Fruit fly (Drosophila melanogaster) whole organism, embryonic: ENCODE measurements around the gene CG11597.

Experiments used
- CG11085 ChIP-seq: fragments of 200-800 bp; sonication (Bioruptor generic); IDR thresholded peaks from 2 replicates; pipeline ENCODE4 v1.3.6; 2022; ENCODE audit warnings: missing biosample characterization, missing genetic modification characterization
- CG11247 ChIP-seq: fragments of 200-800 bp; sonication (Bioruptor generic); IDR thresholded peaks from 2 replicates; pipeline ENCODE4 v1.3.6; 2022; ENCODE audit warnings: missing biosample characterization, missing genetic modification characterization
- CG12942 ChIP-seq: fragments of 200-800 bp; sonication (Bioruptor generic); optimal IDR thresholded peaks from 3 replicates; lab custom pipeline; 2016; ENCODE audit warnings: missing biosample characterization, missing genetic modification characterization
- CG13894 ChIP-seq: fragments of 200-800 bp; sonication (Bioruptor generic); optimal IDR thresholded peaks from 3 replicates; lab custom pipeline; 2018; ENCODE audit warnings: missing biosample characterization, mild to moderate bottlenecking, missing genetic modification characterization, moderate library complexity
- CG1529 ChIP-seq: fragments of 200-800 bp; sonication (Bioruptor generic); optimal IDR thresholded peaks from 3 replicates; lab custom pipeline; 2018; ENCODE audit warnings: missing biosample characterization, missing genetic modification characterization
- CG1832 ChIP-seq: fragments of 200-800 bp; sonication (Bioruptor generic); optimal IDR thresholded peaks from 2 replicates; lab custom pipeline; 2017; ENCODE audit warnings: missing biosample characterization, mild to moderate bottlenecking, missing genetic modification characterization, inconsistent platforms
- CG2120 ChIP-seq: fragments of 200-800 bp; sonication (Bioruptor generic); optimal IDR thresholded peaks from 3 replicates; lab custom pipeline; 2016; ENCODE audit warnings: missing biosample characterization, missing genetic modification characterization
- CG2875 ChIP-seq: fragments of 200-800 bp; sonication (Bioruptor generic); optimal IDR thresholded peaks from 2 replicates; lab custom pipeline; 2017; ENCODE audit warnings: missing biosample characterization, mild to moderate bottlenecking, missing genetic modification characterization, missing genetic modification reagents
- CG31224 ChIP-seq: fragments of 200-800 bp; sonication (Bioruptor generic); IDR thresholded peaks from 2 replicates; pipeline ENCODE4 v1.3.6; 2022; ENCODE audit warnings: missing biosample characterization, missing genetic modification characterization
- CG31365 ChIP-seq: fragments of 200-800 bp; sonication (Bioruptor generic); optimal IDR thresholded peaks from 2 replicates; lab custom pipeline; 2018; ENCODE audit warnings: missing biosample characterization, mild to moderate bottlenecking, missing genetic modification characterization
- CG7357 ChIP-seq: fragments of 200-800 bp; sonication (Bioruptor generic); IDR thresholded peaks from 3 replicates; pipeline ENCODE4 v1.3.6; 2022; ENCODE audit warnings: missing biosample characterization, missing genetic modification characterization
- CG7928 ChIP-seq: fragments of 200-800 bp; sonication (Bioruptor generic); optimal IDR thresholded peaks from 2 replicates; lab custom pipeline; 2017; ENCODE audit warnings: missing biosample characterization, mild to moderate bottlenecking, missing genetic modification characterization
- CG9215 ChIP-seq: fragments of 200-800 bp; sonication (Bioruptor generic); IDR thresholded peaks from 2 replicates; pipeline ENCODE4 v1.3.6; 2022; ENCODE audit warnings: missing biosample characterization, missing genetic modification characterization
- CG9437 ChIP-seq: fragments of 200-800 bp; sonication (Bioruptor generic); optimal IDR thresholded peaks from 2 replicates; lab custom pipeline; 2018; ENCODE audit warnings: missing biosample characterization, mild to moderate bottlenecking, missing genetic modification characterization
- CG9932 ChIP-seq: fragments of 200-800 bp; sonication (Bioruptor generic); IDR thresholded peaks from 2 replicates; pipeline ENCODE4 v1.3.6; 2022; ENCODE audit warnings: missing biosample characterization, missing genetic modification characterization
- Dbx ChIP-seq: fragments of 200-800 bp; sonication (Bioruptor generic); IDR thresholded peaks from 3 replicates; pipeline ENCODE4 v1.3.6; 2022; ENCODE audit warnings: missing biosample characterization, missing genetic modification characterization
- Dip3 ChIP-seq: fragments of 200-800 bp; sonication (Bioruptor generic); optimal IDR thresholded peaks from 3 replicates; lab custom pipeline; 2016; ENCODE audit warnings: missing biosample characterization, missing genetic modification characterization
- Doc2 ChIP-seq: fragments of 200-800 bp; sonication (Bioruptor generic); IDR thresholded peaks from 2 replicates; pipeline ENCODE4 v1.3.6; 2022; ENCODE audit warnings: missing biosample characterization, missing genetic modification characterization
- MESR4 ChIP-seq: fragments of 200-800 bp; sonication (Bioruptor generic); optimal IDR thresholded peaks from 2 replicates; lab custom pipeline; 2018; ENCODE audit warnings: missing biosample characterization, mild to moderate bottlenecking, missing genetic modification characterization, moderate library complexity
- NK7.1 ChIP-seq: fragments of 200-800 bp; sonication (Bioruptor generic); optimal IDR thresholded peaks from 3 replicates; lab custom pipeline; 2016; ENCODE audit warnings: missing biosample characterization, missing genetic modification characterization
- Oli ChIP-seq: fragments of 200-800 bp; sonication (Bioruptor generic); optimal IDR thresholded peaks from 2 replicates; lab custom pipeline; 2018; ENCODE audit warnings: missing biosample characterization, mild to moderate bottlenecking, missing genetic modification characterization, moderate library complexity
- Sin3A ChIP-seq: fragments of >200 bp; optimal IDR thresholded peaks from 2 replicates; lab custom pipeline; 2018
- Ssrp ChIP-seq: fragments of 200-800 bp; sonication (Bioruptor generic); optimal IDR thresholded peaks from 2 replicates; lab custom pipeline; 2018; ENCODE audit warnings: missing biosample characterization, mild to moderate bottlenecking, missing genetic modification characterization, moderate library complexity
- Xbp1 ChIP-seq: fragments of 200-800 bp; sonication (Bioruptor generic); optimal IDR thresholded peaks from 3 replicates; lab custom pipeline; 2016; ENCODE audit warnings: missing biosample characterization, mild to moderate bottlenecking, missing genetic modification characterization
- YL-1 ChIP-seq: fragments of 200-800 bp; sonication (Bioruptor generic); optimal IDR thresholded peaks from 3 replicates; lab custom pipeline; 2017; ENCODE audit warnings: missing biosample characterization, mild to moderate bottlenecking, missing genetic modification characterization
- abd-A ChIP-seq: fragments of 200-800 bp; sonication (Bioruptor generic); optimal IDR thresholded peaks from 3 replicates; lab custom pipeline; 2019; ENCODE audit warnings: missing biosample characterization, mild to moderate bottlenecking, missing genetic modification characterization, moderate library complexity
- bbx ChIP-seq: fragments of 200-800 bp; sonication (Bioruptor generic); IDR thresholded peaks from 2 replicates; pipeline ENCODE4 v1.3.6; 2022; ENCODE audit warnings: missing biosample characterization, missing genetic modification characterization; ENCODE audit not compliant: partially characterized antibody
- br ChIP-seq: fragments of >200 bp; optimal IDR thresholded peaks from 2 replicates; lab custom pipeline; 2017
- chm ChIP-seq: fragments of 200-800 bp; sonication (Bioruptor generic); IDR thresholded peaks from 2 replicates; pipeline ENCODE4 v1.3.6; 2022; ENCODE audit warnings: missing biosample characterization, missing genetic modification characterization
- crp ChIP-seq, 2 experiments: fragments of 200-800 bp; sonication (Bioruptor generic); optimal IDR thresholded peaks; 2 replicates in 1 of 2; 3 replicates in 1 of 2; lab custom pipeline; 2017; ENCODE audit warnings: missing biosample characterization in 2 of 2, missing genetic modification characterization in 2 of 2, mild to moderate bottlenecking in 1 of 2, moderate library complexity in 1 of 2
- fd102C ChIP-seq: fragments of 200-800 bp; sonication (Bioruptor generic); optimal IDR thresholded peaks from 2 replicates; lab custom pipeline; 2018; ENCODE audit warnings: missing biosample characterization, mild to moderate bottlenecking, missing genetic modification characterization, moderate library complexity
- fru ChIP-seq: fragments of >200 bp; optimal IDR thresholded peaks from 2 replicates; lab custom pipeline; 2017
- ftz-f1 ChIP-seq: fragments of 200-800 bp; sonication (Bioruptor generic); optimal IDR thresholded peaks from 2 replicates; lab custom pipeline; 2016; ENCODE audit warnings: missing biosample characterization, missing genetic modification characterization
- gcm2 ChIP-seq: fragments of 200-800 bp; sonication (Bioruptor generic); optimal IDR thresholded peaks from 2 replicates; lab custom pipeline; 2016; ENCODE audit warnings: missing biosample characterization, missing genetic modification characterization
- grau ChIP-seq: fragments of 200-800 bp; optimal IDR thresholded peaks from 3 replicates; lab custom pipeline; 2019; ENCODE audit warnings: missing biosample characterization, mild to moderate bottlenecking, missing genetic modification characterization, moderate library complexity
- gro ChIP-seq: fragments of 200-800 bp; sonication (Bioruptor generic); optimal IDR thresholded peaks from 2 replicates; lab custom pipeline; 2016; ENCODE audit warnings: missing biosample characterization, missing genetic modification characterization
- lab ChIP-seq: fragments of 200-800 bp; sonication (Bioruptor generic); optimal IDR thresholded peaks from 3 replicates; lab custom pipeline; 2017; ENCODE audit warnings: missing biosample characterization, missing genetic modification characterization, mild to moderate bottlenecking, moderate library complexity, missing genetic modification reagents
- lbe ChIP-seq: fragments of 200-800 bp; sonication (Bioruptor generic); optimal IDR thresholded peaks from 2 replicates; lab custom pipeline; 2016; ENCODE audit warnings: missing biosample characterization, mild to moderate bottlenecking, missing genetic modification characterization
- lmd ChIP-seq: fragments of 200-800 bp; sonication (Bioruptor generic); IDR thresholded peaks from 2 replicates; pipeline ENCODE4 v1.3.6; 2022; ENCODE audit warnings: missing biosample characterization, missing genetic modification characterization
- mam ChIP-seq: fragments of 200-800 bp; sonication (Bioruptor generic); optimal IDR thresholded peaks from 3 replicates; lab custom pipeline; 2016; ENCODE audit warnings: missing biosample characterization, missing genetic modification characterization
- nmo ChIP-seq: fragments of 200-800 bp; sonication (Bioruptor generic); optimal IDR thresholded peaks from 2 replicates; lab custom pipeline; 2018; ENCODE audit warnings: missing biosample characterization, mild to moderate bottlenecking, missing genetic modification characterization, moderate library complexity
- pros ChIP-seq: fragments of 200-800 bp; sonication (Bioruptor generic); optimal IDR thresholded peaks from 3 replicates; lab custom pipeline; 2019; ENCODE audit warnings: missing biosample characterization, mild to moderate bottlenecking, missing genetic modification characterization, moderate library complexity
- schlank ChIP-seq: fragments of 200-800 bp; sonication (Bioruptor generic); optimal IDR thresholded peaks from 2 replicates; lab custom pipeline; 2018; ENCODE audit warnings: missing biosample characterization, mild to moderate bottlenecking, missing genetic modification characterization
- sens-2 ChIP-seq: fragments of 200-800 bp; sonication (Bioruptor generic); IDR thresholded peaks from 2 replicates; pipeline ENCODE4 v1.3.6; 2022; ENCODE audit warnings: missing biosample characterization, missing genetic modification characterization
- seq ChIP-seq: fragments of 200-800 bp; sonication (Bioruptor generic); IDR thresholded peaks from 2 replicates; pipeline ENCODE4 v1.3.6; 2022; ENCODE audit warnings: missing biosample characterization, missing genetic modification characterization
- sna ChIP-seq: fragments of 200-800 bp; sonication (Bioruptor generic); IDR thresholded peaks from 2 replicates; pipeline ENCODE4 v1.3.6; 2022; ENCODE audit warnings: missing biosample characterization, missing genetic modification characterization; ENCODE audit not compliant: partially characterized antibody
- tap ChIP-seq: fragments of 200-800 bp; optimal IDR thresholded peaks from 3 replicates; lab custom pipeline; 2019; ENCODE audit warnings: missing biosample characterization, mild to moderate bottlenecking, missing genetic modification characterization, moderate library complexity
- tll ChIP-seq, 2 experiments: fragments of 200-800 bp in 1 of 2; fragments of >200 bp in 1 of 2; sonication (Bioruptor generic) in 1 of 2; optimal IDR thresholded peaks; 2 replicates each; lab custom pipeline; 2017 to 2019; ENCODE audit warnings: missing biosample characterization in 2 of 2, missing genetic modification characterization in 2 of 2, mild to moderate bottlenecking in 1 of 2, moderate library complexity in 1 of 2
- toy ChIP-seq: fragments of 200-800 bp; sonication (Bioruptor generic); IDR thresholded peaks from 2 replicates; pipeline ENCODE4 v1.3.6; 2022; ENCODE audit warnings: missing biosample characterization, missing genetic modification characterization
- trem ChIP-seq: fragments of 200-800 bp; optimal IDR thresholded peaks from 3 replicates; lab custom pipeline; 2019; ENCODE audit warnings: missing biosample characterization, mild to moderate bottlenecking, missing genetic modification characterization, moderate library complexity
- wek ChIP-seq: fragments of 200-800 bp; sonication (Bioruptor generic); optimal IDR thresholded peaks from 3 replicates; lab custom pipeline; 2018; ENCODE audit warnings: missing biosample characterization, mild to moderate bottlenecking, missing genetic modification characterization, moderate library complexity
- zfh2 ChIP-seq: fragments of 200-800 bp; sonication (Bioruptor generic); optimal IDR thresholded peaks from 2 replicates; lab custom pipeline; 2016; ENCODE audit warnings: missing biosample characterization, missing genetic modification characterization

Gene CG11597

DNA sequence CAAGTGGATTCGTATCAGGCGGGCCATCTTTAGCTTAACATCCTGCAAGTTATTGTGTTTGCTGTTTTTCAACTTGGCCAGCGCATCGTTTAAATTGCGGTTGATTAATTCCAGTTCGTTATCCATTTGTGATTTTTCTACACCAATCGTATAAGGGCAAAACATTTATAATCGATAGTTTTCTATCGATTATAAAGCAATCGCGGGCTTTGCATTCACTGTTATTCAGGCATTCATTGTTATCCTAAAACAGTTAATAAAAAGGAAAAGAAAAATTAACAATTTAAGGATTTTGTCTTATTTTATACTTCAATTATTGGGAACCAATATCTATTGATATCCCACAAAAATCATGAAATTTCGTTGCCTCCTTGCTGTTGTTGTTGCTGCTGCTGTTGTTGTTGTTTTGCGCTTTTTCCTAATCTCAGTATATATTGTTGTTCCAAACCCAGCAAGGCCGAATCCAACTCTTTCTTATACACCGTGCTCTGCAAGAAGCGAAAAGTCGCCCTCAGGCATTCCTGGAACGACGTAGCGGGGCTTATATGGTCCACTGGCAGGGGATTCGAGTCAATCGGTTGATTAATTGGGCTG is 3.6 kb upstream of the CG11597 start, which contains the start of gene CG32095 (continued):
- TF ChIP-seq mam (no peak), CG12942 (GFP tag; lab: Kevin White, UChicago) (no peak), CG1529 (no peak), CG7357 (GFP tag; lab: Robert Waterston, UW) (no peak), CG11085 (GFP tag; lab: Robert Waterston, UW) (no peak), YL-1 (no peak), fru (lab: Kevin White, UChicago) (no peak), CG7928 (GFP tag; lab: Kevin White, UChicago) (no peak), Doc2 (no peak), fd102C (GFP tag; lab: Kevin White, UChicago) (no peak), CG9215 (GFP tag; lab: Robert Waterston, UW) (no peak), NK7.1 (GFP tag; lab: Kevin White, UChicago) (no peak), chm (no peak), bbx (peak; percentile 82), CG11247 (no peak), Ssrp (no peak), CG13894 (tag; lab: Kevin White, UChicago) (no peak), sna (peak; percentile 90), trem (tag; lab: Kevin White, UChicago) (peak; percentile 75), schlank (tag; lab: Kevin White, UChicago) (no peak), abd-A (tag; lab: Kevin White, UChicago) (no peak), CG2120 (GFP tag; lab: Kevin White, UChicago) (no peak), sens-2 (GFP tag; lab: Robert Waterston, UW) (no peak), ftz-f1 (GFP tag; lab: Kevin White, UChicago) (no peak), CG1832 (GFP tag; lab: Kevin White, UChicago) (no peak), MESR4 (GFP tag; lab: Kevin White, UChicago) (peak; percentile 40), lab (GFP tag; lab: Kevin White, UChicago) (no peak), CG2875 (GFP tag; lab: Kevin White, UChicago) (no peak), wek (GFP tag; lab: Kevin White, UChicago) (no peak), CG31365 (tag; lab: Kevin White, UChicago) (no peak), crp (GFP tag; optimal IDR thresholded peaks at IDR 0.05; lab: Kevin White, UChicago) (no peak), Dbx (GFP tag; lab: Robert Waterston, UW) (no peak), nmo (GFP tag; lab: Kevin White, UChicago) (no peak), seq (GFP tag; lab: Robert Waterston, UW) (no peak), gro (GFP tag; lab: Kevin White, UChicago) (no peak), lbe (GFP tag; lab: Kevin White, UChicago) (no peak), Sin3A (lab: Kevin White, UChicago) (no peak), grau (tag; lab: Kevin White, UChicago) (no peak), CG9437 (GFP tag; lab: Kevin White, UChicago) (no peak), CG31224 (GFP tag; lab: Robert Waterston, UW) (no peak), gcm2 (no peak), tap (tag; lab: Kevin White, UChicago) (no peak), zfh2 (GFP tag; lab: Kevin White, UChicago) (no peak), CG9932 (GFP tag; lab: Robert Waterston, UW) (no peak), br (lab: Kevin White, UChicago) (no peak), Oli (no peak), tll (GFP tag; optimal IDR thresholded peaks at IDR 0.05; lab: Kevin White, UChicago) (no peak), toy (GFP tag; lab: Robert Waterston, UW) (no peak), Xbp1 (GFP tag; lab: Kevin White, UChicago) (no peak), Dip3 (GFP tag; lab: Kevin White, UChicago) (no peak), pros (GFP tag; lab: Kevin White, UChicago) (no peak), lmd (GFP tag; lab: Robert Waterston, UW) (no peak)
